Fruit fly (Drosophila melanogaster) whole organism, adult: ENCODE measurements around the gene slp2.

Experiments
- CG11617 ChIP-seq: fragments of 200-800 bp; sonication (Bioruptor generic); optimal IDR thresholded peaks from 2 replicates; lab custom pipeline; 2017; ENCODE audit warnings: mild to moderate bottlenecking, missing biosample characterization, missing genetic modification reagents, missing genetic modification characterization
- CG12768 ChIP-seq: fragments of 200-800 bp; sonication (Bioruptor generic); optimal IDR thresholded peaks from 2 replicates; lab custom pipeline; 2017; ENCODE audit warnings: missing biosample characterization, missing genetic modification characterization, mild to moderate bottlenecking, moderate library complexity, missing genetic modification reagents
- CG14711 ChIP-seq: fragments of 200-800 bp; sonication (Bioruptor generic); optimal IDR thresholded peaks from 2 replicates; lab custom pipeline; 2018; ENCODE audit warnings: missing biosample characterization, mild to moderate bottlenecking, missing genetic modification characterization, moderate library complexity
- CG1620 ChIP-seq: fragments of 200-800 bp; sonication (Bioruptor generic); optimal IDR thresholded peaks from 2 replicates; lab custom pipeline; 2016; ENCODE audit warnings: missing biosample characterization, missing genetic modification characterization
- CG33017 ChIP-seq: fragments of 200-800 bp; sonication (Bioruptor generic); optimal IDR thresholded peaks from 2 replicates; lab custom pipeline; 2018; ENCODE audit warnings: missing biosample characterization, mild to moderate bottlenecking, missing genetic modification characterization, moderate library complexity
- CG5204 ChIP-seq: fragments of 200-800 bp; sonication (Bioruptor generic); optimal IDR thresholded peaks from 2 replicates; lab custom pipeline; 2016; ENCODE audit warnings: missing biosample characterization, missing genetic modification characterization
- CG7045 ChIP-seq: fragments of 200-800 bp; sonication (Bioruptor generic); optimal IDR thresholded peaks from 2 replicates; lab custom pipeline; 2017; ENCODE audit warnings: missing biosample characterization, mild to moderate bottlenecking, missing genetic modification characterization
- CG7101 ChIP-seq: fragments of 200-800 bp; sonication (Bioruptor generic); optimal IDR thresholded peaks from 2 replicates; lab custom pipeline; 2018; ENCODE audit warnings: missing biosample characterization, mild to moderate bottlenecking, missing genetic modification characterization, moderate library complexity
- Clk ChIP-seq: fragments of 200-800 bp; sonication (Bioruptor generic); optimal IDR thresholded peaks from 2 replicates; lab custom pipeline; 2017; ENCODE audit warnings: missing biosample characterization, missing genetic modification characterization
- Crg-1 ChIP-seq: fragments of 200-800 bp; sonication (Bioruptor generic); optimal IDR thresholded peaks from 2 replicates; lab custom pipeline; 2016; ENCODE audit warnings: missing biosample characterization, missing genetic modification characterization
- Hr96 ChIP-seq: fragments of 200-800 bp; sonication (Bioruptor generic); optimal IDR thresholded peaks from 2 replicates; lab custom pipeline; 2016; ENCODE audit warnings: missing biosample characterization, missing genetic modification characterization
- Mnt ChIP-seq: fragments of 200-800 bp; sonication (Bioruptor generic); optimal IDR thresholded peaks from 2 replicates; lab custom pipeline; 2016; ENCODE audit warnings: missing biosample characterization, mild to moderate bottlenecking, missing genetic modification characterization
- bab1 ChIP-seq: fragments of 200-800 bp; sonication (Bioruptor generic); optimal IDR thresholded peaks from 3 replicates; lab custom pipeline; 2019; ENCODE audit warnings: missing biosample characterization, mild to moderate bottlenecking, missing genetic modification characterization, moderate library complexity
- cic ChIP-seq: fragments of 200-800 bp; sonication (Bioruptor generic); optimal IDR thresholded peaks from 2 replicates; lab custom pipeline; 2017; ENCODE audit warnings: missing biosample characterization, mild to moderate bottlenecking, missing genetic modification characterization, moderate library complexity
- cnc ChIP-seq, 2 experiments: fragments of >200 bp; optimal IDR thresholded peaks; 2 replicates each; lab custom pipeline; 2017
- kay ChIP-seq: fragments of 200-800 bp; sonication (Bioruptor generic); peaks from one replicate; lab custom pipeline; 2016; ENCODE audit warnings: missing biosample characterization, missing genetic modification characterization, borderline replicate concordance
- ovo ChIP-seq: fragments of 200-800 bp; sonication (Bioruptor generic); optimal IDR thresholded peaks from 2 replicates; lab custom pipeline; 2016; ENCODE audit warnings: missing biosample characterization, missing genetic modification characterization
- pad ChIP-seq: fragments of 200-800 bp; sonication (Bioruptor generic); optimal IDR thresholded peaks from 3 replicates; lab custom pipeline; 2017; ENCODE audit warnings: missing biosample characterization, missing genetic modification characterization, mild to moderate bottlenecking, moderate library complexity, missing genetic modification reagents
- tj ChIP-seq: fragments of 200-800 bp; sonication (Bioruptor generic); optimal IDR thresholded peaks from 3 replicates; lab custom pipeline; 2017; ENCODE audit warnings: missing biosample characterization, mild to moderate bottlenecking, missing genetic modification characterization, moderate library complexity
- toe ChIP-seq: fragments of 200-800 bp; sonication (Bioruptor generic); optimal IDR thresholded peaks from 2 replicates; lab custom pipeline; 2016; ENCODE audit warnings: missing biosample characterization, missing genetic modification characterization

slp2 gene

DNA sequence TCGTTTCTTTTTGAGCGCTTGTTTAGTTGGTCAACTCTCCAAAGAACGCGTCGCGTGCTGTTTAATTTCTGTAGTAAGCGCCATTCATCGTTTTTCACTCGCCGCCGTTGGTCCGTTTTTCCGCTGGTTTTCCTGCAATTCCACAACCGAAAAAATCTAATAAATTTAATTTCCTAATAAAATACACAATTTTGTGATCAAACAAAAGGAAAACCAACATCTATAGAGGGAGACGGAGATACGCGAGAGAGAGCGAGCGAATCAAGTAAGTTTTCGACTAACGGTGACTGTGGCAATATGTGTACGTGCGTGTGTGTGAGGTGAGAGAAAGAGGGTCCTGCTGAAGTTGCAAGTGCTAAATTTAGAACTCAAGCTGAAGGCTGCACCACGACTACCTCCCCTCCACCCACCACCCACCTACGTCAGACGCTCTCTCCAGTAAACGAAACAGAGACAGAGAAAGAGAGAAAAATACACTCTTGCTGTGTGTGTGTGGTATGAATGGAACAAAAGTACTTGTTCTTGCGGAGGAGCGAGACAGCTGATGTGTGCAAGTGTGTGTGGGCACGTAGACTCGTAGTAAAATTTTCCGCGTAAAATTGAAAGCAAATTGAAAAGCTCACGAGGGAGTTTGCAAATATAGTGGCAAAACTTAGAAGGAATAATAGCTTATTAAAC, 33.0 kb upstream of the slp2 start, which contains the start of gene Reph:
Gene Reph, plus strand, starts transcription at position 80 of the 678 bp plus-strand sequence.
- no peak for TF ChIP-seq Mnt (GFP tag; lab: Kevin White, UChicago)
- TF ChIP-seq CG11617 (GFP tag; lab: Kevin White, UChicago): no peak
- TF ChIP-seq CG1620 (GFP tag; lab: Kevin White, UChicago): no peak
- peak; percentile 45 for TF ChIP-seq Clk (GFP tag; lab: Kevin White, UChicago)
- peak; percentile 74 for TF ChIP-seq pad (GFP tag; lab: Kevin White, UChicago)
- no peak for TF ChIP-seq CG5204 (GFP tag; lab: Kevin White, UChicago)
- no peak for TF ChIP-seq CG12768 (GFP tag; lab: Kevin White, UChicago)
- TF ChIP-seq CG14711 (tag; lab: Kevin White, UChicago): peak; percentile 13
- TF ChIP-seq cic: peak; percentile 99
- peak; percentile 32 for TF ChIP-seq kay (GFP tag; lab: Kevin White, UChicago)
- no peak for TF ChIP-seq cnc (optimal IDR thresholded peaks at IDR 0.05; lab: Kevin White, UChicago)
- TF ChIP-seq tj (GFP tag; lab: Kevin White, UChicago): no peak
- TF ChIP-seq CG7101: peak; percentile 12
- peak; percentile 38 for TF ChIP-seq ovo (GFP tag; lab: Kevin White, UChicago)
- TF ChIP-seq Hr96 (GFP tag; lab: Kevin White, UChicago): peak; percentile 50
- no peak for TF ChIP-seq bab1
- TF ChIP-seq Crg-1: peak; percentile 68
- TF ChIP-seq CG7045 (GFP tag; lab: Kevin White, UChicago): no peak
- TF ChIP-seq CG33017 (tag; lab: Kevin White, UChicago): no peak
- no peak for TF ChIP-seq toe

DNA sequence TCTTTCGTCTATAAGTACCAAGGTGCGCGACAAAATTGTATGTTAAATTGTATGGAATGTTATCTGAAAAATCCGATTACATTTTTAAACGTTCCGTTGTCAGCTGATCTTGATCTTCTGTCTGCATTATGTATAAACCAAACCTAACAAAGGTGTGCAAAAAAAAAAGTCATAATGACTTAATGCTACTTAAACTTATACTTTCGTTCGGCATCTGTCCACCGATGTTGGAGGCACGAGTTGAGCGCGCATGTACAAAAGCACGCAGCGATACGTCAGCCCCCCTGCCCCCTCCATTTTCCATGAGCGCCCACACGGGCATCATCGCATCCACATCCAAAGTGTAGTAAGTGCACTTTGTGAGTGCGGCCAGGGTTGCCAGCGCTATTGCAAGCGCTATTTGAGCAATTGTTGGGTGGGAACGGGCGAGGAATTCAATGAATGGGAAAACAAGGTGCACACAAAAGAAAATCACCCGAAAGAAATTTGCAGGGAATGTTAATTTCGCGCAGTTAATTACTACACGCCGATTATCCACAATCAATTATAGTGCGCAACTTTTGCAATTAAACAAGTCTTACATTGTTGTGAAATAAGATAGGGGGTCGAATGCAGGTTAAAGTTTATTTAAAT, 31.9 kb upstream of the slp2 start:
- TF ChIP-seq bab1 (peak; percentile 92), tj (GFP tag; lab: Kevin White, UChicago) (peak; percentile 60), kay (GFP tag; lab: Kevin White, UChicago) (peak; percentile 76), CG11617 (GFP tag; lab: Kevin White, UChicago) (peak; percentile 79), toe (peak; percentile 91), pad (GFP tag; lab: Kevin White, UChicago) (peak; percentile 78), Clk (GFP tag; lab: Kevin White, UChicago) (peak; percentile 89), CG1620 (GFP tag; lab: Kevin White, UChicago) (peak; percentile 72), CG7101 (peak; percentile 95), Mnt (GFP tag; lab: Kevin White, UChicago) (peak; percentile 79), CG5204 (GFP tag; lab: Kevin White, UChicago) (peak; percentile 95), Crg-1 (peak; percentile 39), cnc (optimal IDR thresholded peaks at IDR 0.05; lab: Kevin White, UChicago) (no peak), cic (peak; percentile 85), CG12768 (GFP tag; lab: Kevin White, UChicago) (peak; percentile 97), ovo (GFP tag; lab: Kevin White, UChicago) (peak; percentile 52), CG14711 (tag; lab: Kevin White, UChicago) (peak; percentile 94), Hr96 (GFP tag; lab: Kevin White, UChicago) (peak; percentile 97), CG33017 (tag; lab: Kevin White, UChicago) (peak; percentile 97), CG7045 (GFP tag; lab: Kevin White, UChicago) (peak; percentile 97)

- TF ChIP-seq CG7045 (GFP tag; lab: Kevin White, UChicago) (peak; percentile 14), bab1 (no peak), CG14711 (tag; lab: Kevin White, UChicago) (peak; percentile 52), tj (GFP tag; lab: Kevin White, UChicago) (no peak), kay (GFP tag; lab: Kevin White, UChicago) (peak; percentile 65), CG1620 (GFP tag; lab: Kevin White, UChicago) (no peak)
Observed at dm6 chr2L:3805274-3806196, 31.1 kb upstream of the slp2 start.

DNA sequence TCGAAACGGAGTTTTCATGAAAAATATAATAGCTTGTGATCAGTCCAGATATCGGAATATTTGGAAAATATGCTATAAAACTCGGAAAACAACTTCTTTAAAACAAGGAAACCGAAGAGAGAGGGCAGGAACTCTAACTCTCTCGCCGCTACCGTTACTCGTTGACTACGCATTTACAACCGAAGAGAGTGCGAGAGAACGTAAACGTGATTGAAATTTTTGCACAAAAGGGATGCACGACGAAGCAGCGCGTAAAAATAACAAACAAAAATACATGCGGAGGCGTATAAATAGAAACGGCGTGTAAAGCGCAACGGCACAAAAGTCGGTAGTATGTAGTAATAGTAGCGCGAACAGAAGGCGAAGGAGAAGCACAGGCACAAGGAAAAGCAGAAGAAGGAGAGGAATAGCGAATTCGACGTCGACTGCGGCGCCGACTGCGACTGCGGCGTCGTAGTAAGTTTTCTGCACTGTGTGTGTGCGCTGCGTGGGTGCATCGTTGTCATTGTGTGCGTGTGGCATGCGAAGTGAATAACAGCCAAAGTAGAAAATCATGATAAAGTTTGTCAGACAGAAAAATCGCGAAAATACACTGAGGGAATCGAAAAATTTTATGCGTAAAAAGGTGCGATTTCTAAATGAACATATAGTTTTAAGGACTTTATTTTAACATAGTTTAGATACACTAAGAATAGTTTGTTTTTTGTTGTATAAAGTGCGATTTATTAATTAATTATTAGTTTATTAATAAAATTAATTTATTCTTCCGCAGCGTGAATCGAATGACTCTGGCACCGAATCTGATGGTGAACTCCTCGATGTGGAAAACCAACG, 30.2 kb upstream of the slp2 start:
- TF ChIP-seq cic (peak; percentile 72), toe (no peak)

dm6 chr2L:3813255-3813875, 23.3 kb upstream of the slp2 start, which contains the start of gene CG3407:
Gene CG3407, minus strand, starts transcription at chr2L:3813410.
- TF ChIP-seq cnc (optimal IDR thresholded peaks at IDR 0.05; lab: Kevin White, UChicago) (no peak), ovo (GFP tag; lab: Kevin White, UChicago) (no peak), Crg-1 (peak; percentile 80), toe (no peak), bab1 (no peak), pad (GFP tag; lab: Kevin White, UChicago) (peak; percentile 34), cic (no peak), CG7101 (peak; percentile 63), CG12768 (GFP tag; lab: Kevin White, UChicago) (no peak), Hr96 (GFP tag; lab: Kevin White, UChicago) (no peak), CG14711 (tag; lab: Kevin White, UChicago) (no peak), CG1620 (GFP tag; lab: Kevin White, UChicago) (peak; percentile 69), kay (GFP tag; lab: Kevin White, UChicago) (peak; percentile 37), CG11617 (GFP tag; lab: Kevin White, UChicago) (no peak), CG5204 (GFP tag; lab: Kevin White, UChicago) (no peak), tj (GFP tag; lab: Kevin White, UChicago) (no peak), Mnt (GFP tag; lab: Kevin White, UChicago) (peak; percentile 55), CG33017 (tag; lab: Kevin White, UChicago) (no peak), Clk (GFP tag; lab: Kevin White, UChicago) (no peak), CG7045 (GFP tag; lab: Kevin White, UChicago) (no peak)
